Worm (Caenorhabditis elegans) whole organism, L1 larva: Measurements from ENCODE around the gene H38K22.9.

Source experiments
- ceh-82 ChIP-seq, 3 experiments: fragments of 150-350 bp in 1 of 3; sonication (generic microtip) in 2 of 3; optimal IDR thresholded peaks; 2 replicates each; lab custom pipeline; 2014 to 2017; ENCODE audit warnings: missing biosample characterization in 3 of 3, missing genetic modification characterization in 3 of 3
- elt-2 ChIP-seq: sonication (generic microtip); optimal IDR thresholded peaks from 2 replicates; lab custom pipeline; 2016; ENCODE audit warnings: missing genetic modification characterization, mild to moderate bottlenecking, inconsistent platforms, missing compliant biosample characterization, missing genetic modification reagents
- lir-3 ChIP-seq: sonication (generic microtip); optimal IDR thresholded peaks from 2 replicates; lab custom pipeline; 2016; ENCODE audit warnings: mild to moderate bottlenecking, missing genetic modification characterization, moderate library complexity, missing compliant biosample characterization; ENCODE audit not compliant: poor library complexity
- mab-9 ChIP-seq: fragments of 200-800 bp; sonication (Bioruptor generic); IDR thresholded peaks from 2 replicates; pipeline ENCODE4 v1.3.6; 2022; ENCODE audit warnings: missing genetic modification reagents, missing genetic modification characterization, missing compliant biosample characterization
- nhr-11 ChIP-seq: fragments of 150-350 bp; optimal IDR thresholded peaks from 2 replicates; lab custom pipeline; 2014; ENCODE audit warnings: missing biosample characterization, missing genetic modification characterization
- nhr-76 ChIP-seq: sonication (generic microtip); optimal IDR thresholded peaks from 2 replicates; lab custom pipeline; 2017; ENCODE audit warnings: missing biosample characterization, missing genetic modification characterization
- pag-3 ChIP-seq: sonication (generic microtip); optimal IDR thresholded peaks from 2 replicates; lab custom pipeline; 2017; ENCODE audit warnings: missing genetic modification characterization, mild to moderate bottlenecking, missing compliant biosample characterization, antibody characterized with exemption, borderline replicate concordance; ENCODE audit not compliant: insufficient read depth
- unc-130 ChIP-seq: fragments of 150-350 bp; optimal IDR thresholded peaks from 2 replicates; lab custom pipeline; 2017; ENCODE audit warnings: missing biosample characterization, missing genetic modification characterization, inconsistent platforms
- vab-15 ChIP-seq: sonication (generic microtip); optimal IDR thresholded peaks from 2 replicates; lab custom pipeline; 2017; ENCODE audit warnings: missing genotype, mild to moderate bottlenecking, missing genetic modification characterization, missing compliant biosample characterization
- xbp-1 ChIP-seq: sonication (generic microtip); optimal IDR thresholded peaks from 2 replicates; lab custom pipeline; 2016; ENCODE audit warnings: missing genetic modification characterization, missing compliant biosample characterization
- ztf-4 ChIP-seq: fragments of 150-350 bp; optimal IDR thresholded peaks from 2 replicates; lab custom pipeline; 2014; ENCODE audit warnings: missing biosample characterization, missing genetic modification characterization

DNA sequence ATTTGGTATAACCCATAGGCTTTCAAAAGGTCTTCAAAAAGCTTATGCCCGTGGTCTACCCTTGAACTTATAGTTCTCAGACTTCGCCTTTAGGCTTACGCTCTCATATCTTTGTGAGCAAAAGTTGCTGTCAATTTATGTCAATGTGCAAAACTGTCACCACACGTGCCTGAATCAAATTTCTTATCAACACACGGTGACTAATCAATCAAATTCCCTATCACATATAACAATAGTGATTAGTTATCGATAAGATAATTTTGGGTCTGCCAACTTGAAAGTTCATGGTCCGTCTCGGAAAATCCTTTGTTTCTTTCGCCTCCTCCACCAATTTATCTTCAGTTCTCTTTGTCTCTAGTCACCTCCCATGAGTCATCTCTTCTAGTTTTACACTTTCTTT, 33.5 kb downstream of the H38K22.9 start:
- no peak for TF ChIP-seq lir-3
- no peak for TF ChIP-seq vab-15 (tag; lab: Kevin White, UChicago)
- TF ChIP-seq ztf-4: no peak
- no peak for TF ChIP-seq mab-9 (GFP tag; lab: Robert Waterston, UW)
- no peak for TF ChIP-seq nhr-11 (tag; lab: Kevin White, UChicago)
- no peak for TF ChIP-seq pag-3 (tag; lab: Kevin White, UChicago)
- TF ChIP-seq nhr-76 (tag; lab: Kevin White, UChicago): no peak
- no peak for TF ChIP-seq unc-130 (tag; lab: Kevin White, UChicago)
- no peak for TF ChIP-seq xbp-1 (tag; lab: Kevin White, UChicago)
- no peak for TF ChIP-seq ceh-82 (tag; optimal IDR thresholded peaks at IDR 0.05; lab: Kevin White, UChicago)
- TF ChIP-seq elt-2 (tag; lab: Kevin White, UChicago): peak; percentile 27
